Worm (Caenorhabditis elegans) whole organism, L1 larva: ENCODE data around the gene myrf-1.

Experiments used
- C04F5.9 ChIP-seq: sonication (generic microtip); optimal IDR thresholded peaks from 2 replicates; lab custom pipeline; 2016; ENCODE audit warnings: missing genetic modification characterization, missing compliant biosample characterization
- C16A3.4 ChIP-seq: fragments of 150-350 bp; optimal IDR thresholded peaks from 2 replicates; lab custom pipeline; 2014; ENCODE audit warnings: missing biosample characterization, missing genetic modification characterization
- C34B4.2 ChIP-seq: sonication (generic microtip); optimal IDR thresholded peaks from 2 replicates; lab custom pipeline; 2017; ENCODE audit warnings: mild to moderate bottlenecking, missing genetic modification characterization, missing compliant biosample characterization
- F16B12.6 ChIP-seq: fragments of 150-350 bp; optimal IDR thresholded peaks from 2 replicates; lab custom pipeline; 2014; ENCODE audit warnings: missing biosample characterization, missing genetic modification characterization
- alr-1 ChIP-seq: fragments of 200-800 bp; sonication (Bioruptor generic); optimal IDR thresholded peaks from 2 replicates; lab custom pipeline; 2018; ENCODE audit warnings: borderline replicate concordance, mild to moderate bottlenecking, missing genetic modification characterization, missing compliant biosample characterization
- aly-2 ChIP-seq: fragments of 150-350 bp; optimal IDR thresholded peaks from 2 replicates; lab custom pipeline; 2014; ENCODE audit warnings: missing biosample characterization, missing genetic modification characterization
- ama-1 ChIP-seq: fragments of 150-350 bp; optimal IDR thresholded peaks from 2 replicates; lab custom pipeline; 2014
- blmp-1 ChIP-seq: fragments of 150-350 bp; optimal IDR thresholded peaks from 2 replicates; lab custom pipeline; 2014; ENCODE audit warnings: missing biosample characterization, missing genetic modification characterization
- ceh-8 ChIP-seq: fragments of 200-800 bp; sonication (Bioruptor generic); optimal IDR thresholded peaks from 2 replicates; lab custom pipeline; 2018; ENCODE audit warnings: mild to moderate bottlenecking, missing genetic modification characterization, moderate library complexity, missing compliant biosample characterization
- ceh-82 ChIP-seq, 3 experiments: fragments of 150-350 bp in 1 of 3; sonication (generic microtip) in 2 of 3; optimal IDR thresholded peaks; 2 replicates each; lab custom pipeline; 2014 to 2017; ENCODE audit warnings: missing biosample characterization in 3 of 3, missing genetic modification characterization in 3 of 3
- ceh-90 ChIP-seq: sonication (generic microtip); optimal IDR thresholded peaks from 2 replicates; lab custom pipeline; 2016; ENCODE audit warnings: missing genetic modification characterization, missing compliant biosample characterization
- ces-1 ChIP-seq: fragments of 150-350 bp; optimal IDR thresholded peaks from 2 replicates; lab custom pipeline; 2014; ENCODE audit warnings: missing biosample characterization, missing genetic modification reagents, missing genetic modification characterization
- dpl-1 ChIP-seq, 3 experiments: fragments of 150-350 bp in 2 of 3; sonication (generic microtip) in 1 of 3; optimal IDR thresholded peaks; 2 replicates each; lab custom pipeline; 2014 to 2017; ENCODE audit warnings: missing biosample characterization in 3 of 3, missing genetic modification characterization in 3 of 3, missing genetic modification reagents in 3 of 3
- efl-1 ChIP-seq, 4 experiments: fragments of 150-350 bp; optimal IDR thresholded peaks in 3 of 4; peaks in 1 of 4; 1 replicate in 1 of 4; 2 replicates in 3 of 4; lab custom pipeline; 2014; ENCODE audit warnings: missing biosample characterization in 2 of 4, missing genetic modification characterization in 2 of 4, missing genetic modification reagents in 2 of 4
- efl-3 ChIP-seq: fragments of 200-800 bp; sonication (Bioruptor generic); optimal IDR thresholded peaks from 2 replicates; lab custom pipeline; 2018; ENCODE audit warnings: mild to moderate bottlenecking, missing genetic modification characterization, missing compliant biosample characterization
- egl-13 ChIP-seq: sonication (generic microtip); optimal IDR thresholded peaks from 2 replicates; lab custom pipeline; 2016; ENCODE audit warnings: missing genotype, missing genetic modification reagents, missing genetic modification characterization, missing compliant biosample characterization
- elt-3 ChIP-seq, 6 experiments: fragments of 150-350 bp in 1 of 6; sonication (generic microtip); optimal IDR thresholded peaks; 2 replicates each; lab custom pipeline; 2017 to 2018; ENCODE audit warnings: missing biosample characterization in 6 of 6, missing genetic modification characterization in 6 of 6, inconsistent platforms in 1 of 6
- ets-5 ChIP-seq: fragments of 200-800 bp; sonication (Bioruptor generic); IDR thresholded peaks from 2 replicates; pipeline ENCODE4 v1.3.6; 2022; ENCODE audit warnings: missing genetic modification characterization, missing compliant biosample characterization
- fkh-4 ChIP-seq: sonication (generic microtip); optimal IDR thresholded peaks from 2 replicates; lab custom pipeline; 2016; ENCODE audit warnings: missing compliant biosample characterization, missing genetic modification characterization, borderline replicate concordance
- fkh-8 ChIP-seq: sonication (generic microtip); optimal IDR thresholded peaks from 2 replicates; lab custom pipeline; 2016; ENCODE audit warnings: mild to moderate bottlenecking, missing genetic modification characterization, missing compliant biosample characterization
- hlh-4 ChIP-seq: sonication (generic microtip); optimal IDR thresholded peaks from 2 replicates; lab custom pipeline; 2016; ENCODE audit warnings: mild to moderate bottlenecking, missing genetic modification characterization, missing compliant biosample characterization
- hpl-2 ChIP-seq: fragments of 150-350 bp; optimal IDR thresholded peaks from 2 replicates; lab custom pipeline; 2014; ENCODE audit warnings: missing biosample characterization, missing genetic modification reagents, missing genetic modification characterization
- jun-1 ChIP-seq: fragments of 150-350 bp; optimal IDR thresholded peaks from 2 replicates; lab custom pipeline; 2014; ENCODE audit warnings: missing biosample characterization, missing genetic modification reagents, missing genetic modification characterization
- lin-15B ChIP-seq: fragments of 150-350 bp; sonication (generic microtip); optimal IDR thresholded peaks from 3 replicates; lab custom pipeline; 2014; ENCODE audit warnings: missing biosample characterization, missing genetic modification characterization
- lin-35 ChIP-seq, 2 experiments: fragments of 150-350 bp; optimal IDR thresholded peaks; 2 replicates each; lab custom pipeline; 2014; ENCODE audit warnings: missing biosample characterization in 2 of 2, missing genetic modification characterization in 2 of 2, missing genetic modification reagents in 2 of 2
- lsy-2 ChIP-seq, 2 experiments: fragments of 150-350 bp; optimal IDR thresholded peaks; 2 replicates each; lab custom pipeline; 2014; ENCODE audit warnings: missing biosample characterization in 2 of 2, missing genetic modification characterization in 2 of 2
- mab-9 ChIP-seq: fragments of 200-800 bp; sonication (Bioruptor generic); IDR thresholded peaks from 2 replicates; pipeline ENCODE4 v1.3.6; 2022; ENCODE audit warnings: missing genetic modification reagents, missing genetic modification characterization, missing compliant biosample characterization
- mep-1 ChIP-seq: fragments of 150-350 bp; optimal IDR thresholded peaks from 2 replicates; lab custom pipeline; 2014; ENCODE audit warnings: missing biosample characterization, missing genetic modification characterization
- nhr-11 ChIP-seq: fragments of 150-350 bp; optimal IDR thresholded peaks from 2 replicates; lab custom pipeline; 2014; ENCODE audit warnings: missing biosample characterization, missing genetic modification characterization
- nhr-12 ChIP-seq: sonication (generic microtip); optimal IDR thresholded peaks from 2 replicates; lab custom pipeline; 2017; ENCODE audit warnings: missing biosample characterization, missing genetic modification characterization
- nhr-19 ChIP-seq: fragments of 200-800 bp; sonication (Bioruptor generic); conservative IDR thresholded peaks from 2 replicates; pipeline ENCODE4 v1.3.6; 2022; ENCODE audit warnings: missing genetic modification characterization, missing compliant biosample characterization
- nhr-20 ChIP-seq: sonication (generic microtip); optimal IDR thresholded peaks from 2 replicates; lab custom pipeline; 2016; ENCODE audit warnings: mild to moderate bottlenecking, missing genetic modification characterization, missing compliant biosample characterization
- nhr-237 ChIP-seq: fragments of 150-350 bp; optimal IDR thresholded peaks from 2 replicates; lab custom pipeline; 2014; ENCODE audit warnings: missing biosample characterization, missing genetic modification characterization
- nhr-28 ChIP-seq: fragments of 150-350 bp; optimal IDR thresholded peaks from 2 replicates; lab custom pipeline; 2014; ENCODE audit warnings: missing biosample characterization, missing genetic modification characterization
- nhr-71 ChIP-seq: sonication (generic microtip); optimal IDR thresholded peaks from 2 replicates; lab custom pipeline; 2016; ENCODE audit warnings: mild to moderate bottlenecking, missing genetic modification characterization, moderate library complexity, missing compliant biosample characterization
- nhr-76 ChIP-seq: sonication (generic microtip); optimal IDR thresholded peaks from 2 replicates; lab custom pipeline; 2017; ENCODE audit warnings: missing biosample characterization, missing genetic modification characterization
- nhr-77 ChIP-seq: fragments of 150-350 bp; optimal IDR thresholded peaks from 2 replicates; lab custom pipeline; 2014; ENCODE audit warnings: missing biosample characterization, missing genetic modification characterization
- nhr-84 ChIP-seq: sonication (generic microtip); optimal IDR thresholded peaks from 2 replicates; lab custom pipeline; 2017; ENCODE audit warnings: missing biosample characterization, missing genetic modification characterization
- pag-3 ChIP-seq: sonication (generic microtip); optimal IDR thresholded peaks from 2 replicates; lab custom pipeline; 2017; ENCODE audit warnings: missing genetic modification characterization, mild to moderate bottlenecking, missing compliant biosample characterization, antibody characterized with exemption, borderline replicate concordance; ENCODE audit not compliant: insufficient read depth
- pax-3 ChIP-seq: fragments of 200-800 bp; sonication (Bioruptor generic); optimal IDR thresholded peaks from 2 replicates; lab custom pipeline; 2018; ENCODE audit warnings: mild to moderate bottlenecking, missing genetic modification characterization, moderate library complexity, missing compliant biosample characterization
- pqm-1 ChIP-seq: sonication (generic microtip); optimal IDR thresholded peaks from 3 replicates; lab custom pipeline; 2017; ENCODE audit warnings: missing biosample characterization, missing genetic modification characterization
- rnt-1 ChIP-seq: sonication (generic microtip); optimal IDR thresholded peaks from 2 replicates; lab custom pipeline; 2016; ENCODE audit warnings: mild to moderate bottlenecking, missing genetic modification characterization, moderate library complexity, missing compliant biosample characterization
- sptf-1 ChIP-seq: fragments of 150-350 bp; optimal IDR thresholded peaks from 2 replicates; lab custom pipeline; 2014; ENCODE audit warnings: missing biosample characterization, missing genetic modification characterization
- swsn-7 ChIP-seq: sonication (generic microtip); optimal IDR thresholded peaks from 2 replicates; lab custom pipeline; 2016; ENCODE audit warnings: missing genetic modification characterization, missing compliant biosample characterization
- tlp-1 ChIP-seq: fragments of 150-350 bp; optimal IDR thresholded peaks from 2 replicates; lab custom pipeline; 2014; ENCODE audit warnings: missing biosample characterization, missing genetic modification characterization
- unc-130 ChIP-seq: fragments of 150-350 bp; optimal IDR thresholded peaks from 2 replicates; lab custom pipeline; 2017; ENCODE audit warnings: missing biosample characterization, missing genetic modification characterization, inconsistent platforms
- unc-30 ChIP-seq: sonication (generic microtip); optimal IDR thresholded peaks from 2 replicates; lab custom pipeline; 2017; ENCODE audit warnings: missing biosample characterization, missing genetic modification characterization
- unc-98 ChIP-seq: fragments of 200-800 bp; sonication (Bioruptor generic); IDR thresholded peaks from 2 replicates; pipeline ENCODE4 v1.3.6; 2022; ENCODE audit warnings: missing genetic modification characterization, missing compliant biosample characterization
- vab-15 ChIP-seq: sonication (generic microtip); optimal IDR thresholded peaks from 2 replicates; lab custom pipeline; 2017; ENCODE audit warnings: missing genotype, mild to moderate bottlenecking, missing genetic modification characterization, missing compliant biosample characterization
- zag-1 ChIP-seq: fragments of 150-350 bp; optimal IDR thresholded peaks from 2 replicates; lab custom pipeline; 2014; ENCODE audit warnings: missing biosample characterization, missing genetic modification characterization
- ztf-4 ChIP-seq: fragments of 150-350 bp; optimal IDR thresholded peaks from 2 replicates; lab custom pipeline; 2014; ENCODE audit warnings: missing biosample characterization, missing genetic modification characterization

Gene myrf-1

ce11 chrII:10548778-10549671 is 46.7 kb upstream of the myrf-1 start (continued):
- peak; percentile 80 for TF ChIP-seq nhr-11 (tag; lab: Kevin White, UChicago)
- TF ChIP-seq hpl-2 (GFP tag; lab: Kevin White, UChicago) = no peak
- TF ChIP-seq mab-9 (GFP tag; lab: Robert Waterston, UW) = peak; percentile 66
- no peak for TF ChIP-seq sptf-1 (tag; lab: Kevin White, UChicago)
- TF ChIP-seq ets-5 = 0 out of 2 replicates have a peak, but pooled peaks have one; percentile 5
- no peak for TF ChIP-seq ces-1 (GFP tag; lab: Kevin White, UChicago)
- no peak for TF ChIP-seq ceh-90 (tag; lab: Kevin White, UChicago)
- peak; percentile 66 for TF ChIP-seq pax-3 (tag; lab: Kevin White, UChicago)
- TF ChIP-seq F16B12.6 = peak; percentile 29
- no peak for TF ChIP-seq hlh-4 (tag; lab: Kevin White, UChicago)
- no peak for TF ChIP-seq efl-3 (GFP tag; lab: Kevin White, UChicago)
- peak; percentile 76 for TF ChIP-seq nhr-19 (GFP tag; lab: Robert Waterston, UW)
- TF ChIP-seq nhr-71 (tag; lab: Kevin White, UChicago) = peak; percentile 96
- TF ChIP-seq pqm-1 (tag; lab: Kevin White, UChicago) = no peak
- no peak for TF ChIP-seq nhr-12 (tag; lab: Kevin White, UChicago)
- peak; percentile 89 for TF ChIP-seq jun-1
- TF ChIP-seq unc-30 (tag; lab: Kevin White, UChicago) = no peak
- TF ChIP-seq ama-1 = peak; percentile 97
- TF ChIP-seq C34B4.2 = no peak
- no peak for TF ChIP-seq fkh-4 (tag; lab: Kevin White, UChicago)
- TF ChIP-seq swsn-7 = peak; percentile 90
- no peak for TF ChIP-seq tlp-1 (tag; lab: Kevin White, UChicago)
- TF ChIP-seq unc-130 = peak; percentile 22
- TF ChIP-seq efl-1 (optimal IDR thresholded peaks at IDR 0.05; lab: Kevin White, UChicago) = peak; percentile 71 to 82
- peak; percentile 44 to 92 for TF ChIP-seq efl-1 (GFP tag; optimal IDR thresholded peaks at IDR 0.05 in 1 of 2; lab: Kevin White, UChicago)
- TF ChIP-seq nhr-77 = peak; percentile 70
- no peak for TF ChIP-seq pag-3 (tag; lab: Kevin White, UChicago)
- TF ChIP-seq nhr-237 (tag; lab: Kevin White, UChicago) = peak; percentile 48
- peak; percentile 82 for TF ChIP-seq nhr-20 (tag; lab: Kevin White, UChicago)
- TF ChIP-seq dpl-1 (GFP tag; optimal IDR thresholded peaks at IDR 0.05; lab: Kevin White, UChicago) = peak; percentile 44 to 59 (median 45)
- peak; percentile 44 for TF ChIP-seq lin-15B (tag; lab: Kevin White, UChicago)
- TF ChIP-seq lin-35 (GFP tag; optimal IDR thresholded peaks at IDR 0.05; lab: Kevin White, UChicago) = peak; percentile 72 to 77
- no peak for TF ChIP-seq vab-15 (tag; lab: Kevin White, UChicago)
- TF ChIP-seq egl-13 (tag; lab: Kevin White, UChicago) = peak; percentile 49
- peak; percentile 84 for TF ChIP-seq rnt-1
- TF ChIP-seq nhr-76 (tag; lab: Kevin White, UChicago) = no peak
- TF ChIP-seq unc-98 (GFP tag; lab: Robert Waterston, UW) = no peak
- TF ChIP-seq fkh-8 (tag; lab: Kevin White, UChicago) = peak; percentile 95
- peak; percentile 19 for TF ChIP-seq C04F5.9 (tag; lab: Kevin White, UChicago)
- no peak for TF ChIP-seq zag-1 (tag; lab: Kevin White, UChicago)
- peak; percentile 85 to 95 (median 94) for TF ChIP-seq ceh-82 (tag; optimal IDR thresholded peaks at IDR 0.05; lab: Kevin White, UChicago)
- peak; percentile 15 for TF ChIP-seq ceh-8 (GFP tag; lab: Kevin White, UChicago)
- TF ChIP-seq mep-1 (tag; lab: Kevin White, UChicago) = peak; percentile 48
- TF ChIP-seq ztf-4 (tag; lab: Kevin White, UChicago) = peak; percentile 87
- TF ChIP-seq lsy-2 (tag; optimal IDR thresholded peaks at IDR 0.05; lab: Kevin White, UChicago) = peak; percentile 81 to 90
- no peak for TF ChIP-seq nhr-84
- TF ChIP-seq blmp-1 (tag; lab: Kevin White, UChicago) = peak; percentile 46
- TF ChIP-seq elt-3 (tag; optimal IDR thresholded peaks at IDR 0.05; lab: Kevin White, UChicago) = peak in 4 of 6 experiments; percentile 17 to 64 (median 50)
- peak; percentile 85 for TF ChIP-seq C16A3.4 (tag; lab: Kevin White, UChicago)
- peak; percentile 16 for TF ChIP-seq aly-2 (tag; lab: Kevin White, UChicago)
- TF ChIP-seq nhr-28 (tag; lab: Kevin White, UChicago) = no peak
- TF ChIP-seq alr-1 (tag; lab: Kevin White, UChicago) = no peak
